Fruit fly (Drosophila melanogaster): ENCODE measurements around the gene Usp30.

The Usp30 gene

DNA sequence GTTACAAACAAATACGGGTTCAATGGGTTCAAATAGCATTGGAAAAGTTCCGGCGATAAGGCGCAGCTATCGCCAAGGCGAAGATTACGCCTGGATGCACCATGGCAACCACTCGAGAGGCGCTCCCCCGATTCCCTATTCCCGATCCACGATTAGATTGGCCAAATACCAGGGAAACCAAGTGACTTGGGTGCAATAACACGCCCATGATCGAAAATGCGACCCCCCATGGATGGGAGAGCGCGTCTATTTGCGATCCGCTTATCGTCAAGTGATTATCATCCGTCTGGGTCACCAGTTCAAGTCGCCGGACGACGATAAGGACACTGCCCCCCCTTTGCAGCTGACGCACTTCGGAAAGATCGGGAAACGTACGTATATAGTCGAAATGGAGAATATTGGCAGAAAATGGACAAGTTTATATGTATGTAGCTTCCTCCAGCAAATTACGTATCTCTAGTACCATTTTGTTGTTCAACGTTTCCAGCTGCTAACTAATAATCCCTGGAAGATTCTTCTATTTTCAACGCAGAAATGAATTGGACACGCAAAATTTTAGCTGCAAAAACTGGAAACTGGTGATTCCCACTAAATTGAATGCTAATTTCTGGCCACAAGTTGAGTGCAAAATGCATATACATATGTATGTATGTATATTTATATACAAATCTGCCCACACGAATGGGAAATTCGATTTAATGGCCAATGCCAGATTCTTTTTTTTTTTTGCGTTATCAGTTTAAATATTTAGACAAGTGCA, 35.6 kb upstream of the Usp30 start:
- TF ChIP-seq usp (GFP tag; optimal IDR thresholded peaks at IDR 0.05) (no peak), pan (optimal IDR thresholded peaks at IDR 0.05) (no peak), EcR (GFP tag; optimal IDR thresholded peaks at IDR 0.05) (no peak), CG8478 (optimal IDR thresholded peaks at IDR 0.05) (no peak), psq (optimal IDR thresholded peaks at IDR 0.05) (no peak), Dll (optimal IDR thresholded peaks at IDR 0.05) (no peak)

DNA sequence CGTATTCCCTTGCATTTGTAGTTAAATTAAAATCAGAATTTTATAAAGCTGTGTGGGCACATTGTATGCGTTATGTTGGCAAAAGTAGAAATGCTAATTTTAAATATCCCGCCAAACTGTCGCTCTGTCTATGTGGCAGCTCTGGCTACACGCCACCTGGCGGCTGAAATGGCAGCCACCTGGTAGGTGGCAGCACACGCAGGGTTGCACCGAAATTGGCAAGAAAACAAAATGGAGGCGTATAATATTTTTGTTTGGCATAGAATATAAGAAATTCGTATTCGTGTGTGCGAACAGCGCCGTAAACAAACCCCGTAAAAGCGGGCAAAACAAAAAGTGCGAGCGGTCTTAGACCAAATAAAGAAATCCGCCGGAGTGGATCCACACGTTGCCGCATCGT, 28.3 kb upstream of the Usp30 start, which contains the start of gene CG12236:
CG12236 (plus strand) TSS at position 220 of the 400 bp plus-strand sequence.
- TF ChIP-seq Dll (optimal IDR thresholded peaks at IDR 0.05) (no peak), EcR (GFP tag; optimal IDR thresholded peaks at IDR 0.05) (no peak), pan (optimal IDR thresholded peaks at IDR 0.05) (no peak), CG8478 (optimal IDR thresholded peaks at IDR 0.05) (no peak), psq (optimal IDR thresholded peaks at IDR 0.05) (no peak), usp (GFP tag; optimal IDR thresholded peaks at IDR 0.05) (no peak)

DNA sequence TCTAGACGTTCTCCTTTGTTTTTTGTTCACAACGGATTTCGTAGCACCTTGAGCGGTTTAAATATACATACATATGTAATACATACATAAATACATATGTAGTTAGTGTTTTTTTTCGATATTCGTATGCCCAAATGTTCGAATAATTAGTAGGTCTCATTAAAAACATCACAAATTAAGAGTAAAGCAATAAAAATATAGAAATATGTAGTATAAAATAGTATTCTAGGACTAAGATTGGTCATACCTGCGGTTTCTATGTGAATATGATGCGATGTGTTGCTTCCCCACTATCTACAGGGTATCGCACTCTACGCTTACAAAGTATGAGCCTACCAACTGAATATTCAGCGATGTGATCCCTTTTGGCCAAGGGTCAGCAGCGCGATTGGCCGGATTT, 25.9 kb upstream of the Usp30 start, which contains the start of gene CG4020:
CG4020 (plus strand) TSS at position 301 of the 400 bp plus-strand sequence.
- TF ChIP-seq pan (optimal IDR thresholded peaks at IDR 0.05) (no peak), EcR (GFP tag; optimal IDR thresholded peaks at IDR 0.05) (no peak), psq (optimal IDR thresholded peaks at IDR 0.05) (no peak), usp (GFP tag; optimal IDR thresholded peaks at IDR 0.05) (no peak), CG8478 (optimal IDR thresholded peaks at IDR 0.05) (no peak), Dll (optimal IDR thresholded peaks at IDR 0.05) (no peak)

DNA sequence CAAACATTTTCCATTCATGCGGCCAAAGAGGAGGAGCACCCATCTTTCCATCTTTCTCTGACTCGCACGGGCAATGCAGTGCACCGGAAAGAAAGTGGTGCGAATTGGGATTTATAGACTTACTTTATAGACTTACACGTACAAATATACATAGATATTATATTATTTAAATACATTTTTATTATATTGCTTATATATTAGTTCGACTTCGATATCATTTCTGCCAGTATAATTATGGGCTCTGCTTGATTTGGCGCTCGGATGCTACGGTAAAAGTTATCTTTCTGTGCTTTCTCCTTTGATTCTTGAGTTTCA, 25.5 kb upstream of the Usp30 start:
- no peak for TF ChIP-seq psq (optimal IDR thresholded peaks at IDR 0.05)
- TF ChIP-seq pan (optimal IDR thresholded peaks at IDR 0.05) = no peak
- TF ChIP-seq usp (GFP tag; optimal IDR thresholded peaks at IDR 0.05) = no peak
- no peak for TF ChIP-seq CG8478 (optimal IDR thresholded peaks at IDR 0.05)
- TF ChIP-seq EcR (GFP tag; optimal IDR thresholded peaks at IDR 0.05) = no peak
- TF ChIP-seq Dll (optimal IDR thresholded peaks at IDR 0.05) = no peak

DNA sequence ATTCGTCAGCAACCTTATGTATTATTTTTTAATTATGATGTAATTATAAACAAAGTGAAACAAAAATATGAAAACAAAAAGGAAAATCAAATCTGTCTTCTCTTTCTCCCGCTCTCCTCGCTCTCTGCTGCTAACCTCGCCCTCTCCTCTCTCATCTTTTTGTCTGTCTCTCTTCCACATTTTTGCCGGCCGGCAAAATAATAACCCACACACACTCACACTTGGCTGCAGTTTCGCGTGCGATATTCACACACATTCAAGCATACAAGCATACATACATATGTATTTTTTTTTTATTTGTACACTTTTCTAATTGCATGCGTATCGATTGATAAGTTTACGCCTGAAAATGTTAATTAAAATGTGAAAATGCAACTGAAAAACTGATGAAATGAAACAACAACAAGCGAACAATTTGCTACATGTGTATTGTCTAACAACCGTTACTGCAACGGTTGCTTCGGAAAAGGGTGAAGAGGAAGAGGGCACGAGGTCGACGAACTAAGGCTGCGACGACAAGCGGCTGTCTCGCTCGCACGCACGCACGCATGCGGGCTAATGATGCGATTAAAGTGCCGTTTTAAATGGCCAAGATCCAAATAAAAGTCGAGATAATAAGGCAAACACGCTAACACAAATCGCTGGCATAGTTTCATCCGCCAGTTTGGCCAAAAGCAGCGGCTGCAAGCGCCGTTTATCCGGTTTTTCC, 24.9 kb upstream of the Usp30 start:
- TF ChIP-seq EcR (GFP tag; optimal IDR thresholded peaks at IDR 0.05) = peak in 1 of 2 experiments; percentile 94
- TF ChIP-seq pan (optimal IDR thresholded peaks at IDR 0.05) = no peak

DNA sequence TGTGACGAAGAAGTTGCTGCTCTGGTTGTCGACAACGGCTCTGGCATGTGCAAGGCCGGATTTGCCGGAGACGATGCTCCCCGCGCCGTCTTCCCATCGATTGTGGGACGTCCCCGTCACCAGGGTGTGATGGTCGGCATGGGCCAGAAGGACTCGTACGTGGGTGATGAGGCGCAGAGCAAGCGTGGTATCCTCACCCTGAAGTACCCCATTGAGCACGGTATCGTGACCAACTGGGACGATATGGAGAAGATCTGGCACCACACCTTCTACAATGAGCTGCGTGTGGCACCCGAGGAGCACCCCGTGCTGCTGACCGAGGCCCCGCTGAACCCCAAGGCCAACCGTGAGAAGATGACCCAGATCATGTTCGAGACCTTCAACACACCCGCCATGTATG, 23.1 kb upstream of the Usp30 start:
- TF ChIP-seq pan (optimal IDR thresholded peaks at IDR 0.05) (no peak), usp (GFP tag; optimal IDR thresholded peaks at IDR 0.05) (no peak), Dll (optimal IDR thresholded peaks at IDR 0.05) (no peak), psq (optimal IDR thresholded peaks at IDR 0.05) (no peak), EcR (GFP tag; optimal IDR thresholded peaks at IDR 0.05) (no peak), CG8478 (optimal IDR thresholded peaks at IDR 0.05) (no peak)

DNA sequence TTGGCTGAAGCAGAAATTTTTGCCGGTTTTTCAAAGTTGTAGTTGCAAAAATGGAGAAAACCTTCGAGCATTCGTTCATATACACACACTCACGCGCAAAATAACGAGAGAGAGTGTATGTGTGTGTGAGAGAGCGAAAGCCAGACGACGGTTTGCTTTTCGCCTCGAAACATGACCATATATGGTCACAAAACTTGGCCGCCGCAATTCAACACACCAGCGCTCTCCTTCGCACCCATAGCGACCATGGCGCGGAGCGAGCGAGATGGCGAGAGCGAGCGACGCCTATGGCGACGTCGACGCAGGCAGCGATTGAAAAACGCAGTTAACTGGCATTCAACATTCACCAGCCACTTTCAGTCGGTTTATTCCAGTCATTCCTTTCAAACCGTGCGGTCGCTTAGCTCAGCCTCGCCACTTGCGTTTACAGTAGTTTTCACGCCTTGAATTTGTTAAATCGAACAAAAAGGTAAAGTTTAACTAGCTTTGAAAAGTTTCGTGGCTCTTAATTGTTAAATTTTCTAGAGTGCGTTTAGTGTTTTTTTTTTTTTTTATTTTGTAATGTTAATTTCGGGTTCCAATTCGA, 22.1 kb upstream of the Usp30 start:
- TF ChIP-seq EcR (GFP tag; optimal IDR thresholded peaks at IDR 0.05) (no peak), Dll (optimal IDR thresholded peaks at IDR 0.05) (peak; percentile 81), CG8478 (optimal IDR thresholded peaks at IDR 0.05) (peak; percentile 68)

DNA sequence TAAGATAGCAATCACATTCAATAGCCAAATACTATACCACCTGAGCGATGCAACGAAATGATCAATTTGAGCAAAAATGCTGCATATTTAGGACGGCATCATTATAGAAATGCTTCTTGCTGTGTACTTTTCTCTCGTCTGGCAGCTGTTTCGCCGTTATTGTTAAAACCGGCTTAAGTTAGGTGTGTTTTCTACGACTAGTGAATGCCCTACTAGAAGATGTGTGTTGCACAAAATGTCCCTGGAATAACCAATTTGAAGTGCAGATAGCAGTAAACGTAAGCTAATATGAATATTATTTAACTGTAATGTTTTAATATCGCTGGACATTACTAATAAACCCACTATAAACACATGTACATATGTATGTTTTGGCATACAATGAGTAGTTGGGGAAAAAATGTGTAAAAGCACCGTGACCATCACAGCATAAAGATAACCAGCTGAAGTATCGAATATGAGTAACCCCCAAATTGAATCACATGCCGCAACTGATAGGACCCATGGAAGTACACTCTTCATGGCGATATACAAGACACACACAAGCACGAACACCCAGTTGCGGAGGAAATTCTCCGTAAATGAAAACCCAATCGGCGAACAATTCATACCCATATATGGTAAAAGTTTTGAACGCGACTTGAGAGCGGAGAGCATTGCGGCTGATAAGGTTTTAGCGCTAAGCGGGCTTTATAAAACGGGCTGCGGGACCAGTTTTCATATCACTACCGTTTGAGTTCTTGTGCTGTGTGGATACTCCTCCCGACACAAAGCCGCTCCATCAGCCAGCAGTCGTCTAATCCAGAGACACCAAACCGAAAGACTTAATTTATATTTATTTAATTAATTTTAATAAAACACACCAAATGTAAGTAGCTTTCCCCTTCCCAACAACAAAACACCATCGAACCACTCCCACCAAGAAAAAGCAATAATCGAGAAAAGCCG, 20.8 kb upstream of the Usp30 start, which contains the start of gene Act5C:
Act5C (plus strand) TSS at position 716 of the 948 bp plus-strand sequence.
- no peak for TF ChIP-seq CG8478 (optimal IDR thresholded peaks at IDR 0.05)
- TF ChIP-seq pan (optimal IDR thresholded peaks at IDR 0.05) = no peak
- no peak for TF ChIP-seq Dll (optimal IDR thresholded peaks at IDR 0.05)
- no peak for TF ChIP-seq EcR (GFP tag; optimal IDR thresholded peaks at IDR 0.05)
- no peak for TF ChIP-seq psq (optimal IDR thresholded peaks at IDR 0.05)
- TF ChIP-seq usp (GFP tag; optimal IDR thresholded peaks at IDR 0.05) = no peak

DNA sequence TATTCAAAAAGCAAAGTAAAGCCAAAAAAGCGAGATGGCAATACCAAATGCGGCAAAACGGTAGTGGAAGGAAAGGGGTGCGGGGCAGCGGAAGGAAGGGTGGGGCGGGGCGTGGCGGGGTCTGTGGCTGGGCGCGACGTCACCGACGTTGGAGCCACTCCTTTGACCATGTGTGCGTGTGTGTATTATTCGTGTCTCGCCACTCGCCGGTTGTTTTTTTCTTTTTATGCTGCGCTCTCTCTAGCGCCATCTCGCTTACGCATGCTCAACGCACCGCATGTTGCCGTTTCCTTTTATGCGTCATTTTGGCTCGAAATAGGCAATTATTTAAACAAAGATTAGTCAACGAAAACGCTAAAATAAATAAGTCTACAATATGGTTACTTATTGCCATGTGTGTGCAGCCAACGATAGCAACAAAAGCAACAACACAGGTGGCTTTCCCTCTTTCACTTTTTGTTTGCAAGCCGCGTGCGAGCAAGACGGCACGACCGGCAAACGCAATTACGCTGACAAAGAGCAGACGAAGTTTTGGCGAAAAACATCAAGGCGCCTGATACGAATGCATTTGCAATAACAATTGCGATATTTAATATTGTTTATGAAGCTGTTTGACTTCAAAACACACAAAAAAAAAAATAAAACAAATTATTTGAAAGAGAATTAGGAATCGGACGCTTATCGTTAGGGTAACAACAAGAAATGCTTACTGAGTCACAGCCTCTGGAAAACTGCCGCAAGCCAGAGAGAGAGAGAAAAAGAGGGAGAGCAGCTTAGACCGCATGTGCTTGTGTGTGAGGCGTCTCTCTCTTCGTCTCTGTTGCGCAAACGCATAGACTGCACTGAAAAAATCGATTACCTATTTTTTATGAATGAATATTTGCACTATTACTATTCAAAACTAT, 19.9 kb upstream of the Usp30 start:
- TF ChIP-seq EcR (GFP tag; optimal IDR thresholded peaks at IDR 0.05) (no peak), psq (optimal IDR thresholded peaks at IDR 0.05) (no peak), Dll (optimal IDR thresholded peaks at IDR 0.05) (peak; percentile 38), usp (GFP tag; optimal IDR thresholded peaks at IDR 0.05) (no peak), CG8478 (optimal IDR thresholded peaks at IDR 0.05) (peak; percentile 12), pan (optimal IDR thresholded peaks at IDR 0.05) (no peak)

DNA sequence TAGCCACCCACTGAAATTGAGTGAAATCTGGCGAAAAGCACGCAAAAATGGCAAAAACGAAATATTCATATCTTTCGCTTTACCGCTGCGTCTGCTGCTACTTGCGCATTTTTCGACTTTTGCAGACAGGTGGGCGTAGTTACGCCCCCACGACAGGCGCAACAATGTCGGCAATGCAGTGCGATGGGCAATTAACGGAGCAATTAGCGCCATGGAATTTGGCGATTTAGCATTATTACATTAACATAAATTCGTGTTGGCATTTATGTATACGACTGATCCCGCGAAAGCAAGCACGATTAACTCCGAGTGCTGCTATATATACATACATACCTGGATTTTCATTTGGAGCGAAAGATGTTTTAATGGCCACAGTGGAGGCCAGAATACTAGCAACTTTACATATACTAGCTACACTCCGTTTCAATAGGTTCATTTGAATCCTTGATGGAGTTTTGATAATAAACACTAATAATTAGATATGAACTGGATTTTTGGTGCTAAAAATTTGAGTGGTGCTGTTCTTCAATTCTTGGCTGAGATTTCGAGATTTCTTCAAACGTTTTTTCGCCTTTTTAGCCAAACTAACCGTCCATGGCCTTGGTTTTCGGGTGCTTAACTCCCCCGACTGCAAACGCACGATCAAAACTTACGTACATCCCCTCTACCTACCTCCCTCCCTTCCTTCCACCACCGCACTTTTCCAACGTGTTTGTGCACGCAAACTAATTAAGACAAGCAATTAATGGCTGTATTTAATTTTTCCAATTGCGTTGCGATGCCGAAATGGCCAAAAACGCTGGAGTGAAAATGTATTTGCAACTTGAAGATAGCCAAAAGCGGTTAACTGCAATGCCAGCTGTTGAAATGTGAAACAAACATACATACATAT, 17.5 kb upstream of the Usp30 start:
- TF ChIP-seq Dll (optimal IDR thresholded peaks at IDR 0.05) = no peak
- no peak for TF ChIP-seq usp (GFP tag; optimal IDR thresholded peaks at IDR 0.05)
- TF ChIP-seq psq (optimal IDR thresholded peaks at IDR 0.05) = no peak
- no peak for TF ChIP-seq pan (optimal IDR thresholded peaks at IDR 0.05)

Measured in whole organism.